Fruit fly (Drosophila melanogaster): ENCODE measurements around the gene CG14107.
A peak's percentile ranks its signal among the peaks of the same experiment; 100 is the strongest.

The CG14107 gene

dm6 chr3L:13389834-13390233 lies 8.7 kb upstream of the CG14107 start, which contains the start of gene Poc1 (continued):
- TF ChIP-seq Mrtf (GFP tag; IDR thresholded peaks at IDR 0.05) = no peak
- TF ChIP-seq knrl (GFP tag; IDR thresholded peaks at IDR 0.05; ENCODE audit: partially characterized antibody) = no peak
- TF ChIP-seq CG10267 (tag; optimal IDR thresholded peaks at IDR 0.05) = peak; percentile 62
- TF ChIP-seq Dll (GFP tag; IDR thresholded peaks at IDR 0.05; ENCODE audit: partially characterized antibody) = peak; percentile 47; the same call in 2 of the 4 replicates
- TF ChIP-seq tll (GFP tag; optimal IDR thresholded peaks at IDR 0.05) = no peak
- no peak for TF ChIP-seq CG8478 (optimal IDR thresholded peaks at IDR 0.05)
- no peak for TF ChIP-seq CG7357 (GFP tag; IDR thresholded peaks at IDR 0.05)
- TF ChIP-seq Blimp-1 (GFP tag; optimal IDR thresholded peaks at IDR 0.05) = no peak
- no peak for TF ChIP-seq so (GFP tag; IDR thresholded peaks at IDR 0.05)
- no peak for TF ChIP-seq CoRest (tag; optimal IDR thresholded peaks at IDR 0.05)
- no peak for TF ChIP-seq CG8924 (tag; optimal IDR thresholded peaks at IDR 0.05)
- TF ChIP-seq emc (GFP tag; optimal IDR thresholded peaks at IDR 0.05) = no peak
- no peak for TF ChIP-seq kni (GFP tag; optimal IDR thresholded peaks at IDR 0.05)
- TF ChIP-seq CG11398 (GFP tag; optimal IDR thresholded peaks at IDR 0.05) = no peak
- TF ChIP-seq Doc3 (GFP tag; IDR thresholded peaks at IDR 0.05; ENCODE audit: partially characterized antibody) = peak; percentile 35; the same call in 1 of the 3 replicates
- TF ChIP-seq crc (GFP tag; optimal IDR thresholded peaks at IDR 0.05) = no peak
- TF ChIP-seq CG14667 (GFP tag; IDR thresholded peaks at IDR 0.05) = no peak
- peak; percentile 98 for TF ChIP-seq E2f2 (GFP tag; IDR thresholded peaks at IDR 0.05)
- TF ChIP-seq CG3065 (GFP tag; optimal IDR thresholded peaks at IDR 0.05) = no peak
- TF ChIP-seq CG4404 (GFP tag; IDR thresholded peaks at IDR 0.05) = no peak
- TF ChIP-seq gfzf (GFP tag; optimal IDR thresholded peaks at IDR 0.05) = peak; percentile 90
- no peak for TF ChIP-seq slbo (GFP tag; IDR thresholded peaks at IDR 0.05)
- TF ChIP-seq CG1832 (GFP tag; optimal IDR thresholded peaks at IDR 0.05) = no peak
- TF ChIP-seq Nf-YA (GFP tag; IDR thresholded peaks at IDR 0.05) = no peak
- TF ChIP-seq CG12104 (GFP tag; optimal IDR thresholded peaks at IDR 0.05) = no peak
- TF ChIP-seq CTCF (GFP tag; optimal IDR thresholded peaks at IDR 0.05) = peak; percentile 98
- no peak for TF ChIP-seq NC2β (GFP tag; optimal IDR thresholded peaks at IDR 0.05)
- TF ChIP-seq Sry-δ (GFP tag; optimal IDR thresholded peaks at IDR 0.05) = peak; percentile 47
- TF ChIP-seq Ada2b (GFP tag; IDR thresholded peaks at IDR 0.05) = no peak
- no peak for TF ChIP-seq ken (GFP tag; IDR thresholded peaks at IDR 0.05)
- no peak for TF ChIP-seq CG17912 (GFP tag; optimal IDR thresholded peaks at IDR 0.05)
- TF ChIP-seq CG6254 (GFP tag; optimal IDR thresholded peaks at IDR 0.05) = no peak
- no peak for TF ChIP-seq eyg (GFP tag; optimal IDR thresholded peaks at IDR 0.05)
- no peak for TF ChIP-seq fd102C (GFP tag; optimal IDR thresholded peaks at IDR 0.05)
- TF ChIP-seq pita (GFP tag; optimal IDR thresholded peaks at IDR 0.05) = no peak
- TF ChIP-seq CG10979 (tag; optimal IDR thresholded peaks at IDR 0.05) = no peak
- TF ChIP-seq dysf (GFP tag; IDR thresholded peaks at IDR 0.05) = no peak
- TF ChIP-seq CHES-1-like (GFP tag; optimal IDR thresholded peaks at IDR 0.05) = no peak
- no peak for TF ChIP-seq Ptx1 (GFP tag; IDR thresholded peaks at IDR 0.05)
- no peak for TF ChIP-seq CG7372 (GFP tag; IDR thresholded peaks at IDR 0.05)
- TF ChIP-seq Abd-B (GFP tag; optimal IDR thresholded peaks at IDR 0.05) = no peak
- TF ChIP-seq jumu (GFP tag; optimal IDR thresholded peaks at IDR 0.05) = no peak
- TF ChIP-seq zen (tag; optimal IDR thresholded peaks at IDR 0.05) = peak; percentile 17
- TF ChIP-seq CG10274 (GFP tag; optimal IDR thresholded peaks at IDR 0.05) = no peak
- TF ChIP-seq CG14710 (tag; optimal IDR thresholded peaks at IDR 0.05) = peak; percentile 68
- TF ChIP-seq CG16863 (GFP tag; optimal IDR thresholded peaks at IDR 0.05) = no peak
- TF ChIP-seq D19A (tag; optimal IDR thresholded peaks at IDR 0.05) = no peak
- TF ChIP-seq HLH4C (GFP tag; IDR thresholded peaks at IDR 0.05; ENCODE audit: partially characterized antibody) = peak; percentile 71
- TF ChIP-seq CG2120 (GFP tag; optimal IDR thresholded peaks at IDR 0.05) = no peak
- TF ChIP-seq HLH54F (GFP tag; optimal IDR thresholded peaks at IDR 0.05) = no peak
- no peak for TF ChIP-seq CG31441 (GFP tag; IDR thresholded peaks at IDR 0.05)
- no peak for TF ChIP-seq Med (GFP tag)
- TF ChIP-seq gem (tag; optimal IDR thresholded peaks at IDR 0.05) = no peak

All from whole organism, embryonic.